Fruit fly (Drosophila melanogaster) whole organism, embryonic: ENCODE data around the gene CG3091.

Source experiments
- B-H1 ChIP-seq: fragments of 200-800 bp; sonication (Bioruptor generic); IDR thresholded peaks from 3 replicates; pipeline ENCODE4 v1.3.6; 2022; ENCODE audit warnings: missing biosample characterization, missing genetic modification characterization
- BEAF-32 ChIP-seq: fragments of 200-800 bp; sonication (Bioruptor generic); optimal IDR thresholded peaks from 3 replicates; lab custom pipeline; 2017; ENCODE audit warnings: missing biosample characterization, missing genetic modification characterization, mild to moderate bottlenecking, moderate library complexity, missing genetic modification reagents
- CG10274 ChIP-seq: fragments of 200-800 bp; sonication (Bioruptor generic); optimal IDR thresholded peaks from 3 replicates; lab custom pipeline; 2017; ENCODE audit warnings: missing biosample characterization, mild to moderate bottlenecking, missing genetic modification characterization
- CG10543 ChIP-seq: fragments of 200-800 bp; sonication (Bioruptor generic); optimal IDR thresholded peaks from 3 replicates; lab custom pipeline; 2017; ENCODE audit warnings: missing biosample characterization, mild to moderate bottlenecking, missing genetic modification characterization, moderate library complexity
- CG11085 ChIP-seq: fragments of 200-800 bp; sonication (Bioruptor generic); IDR thresholded peaks from 2 replicates; pipeline ENCODE4 v1.3.6; 2022; ENCODE audit warnings: missing biosample characterization, missing genetic modification characterization
- CG12236 ChIP-seq: fragments of 200-800 bp; sonication (Bioruptor generic); optimal IDR thresholded peaks from 2 replicates; lab custom pipeline; 2016; ENCODE audit warnings: missing biosample characterization, missing genetic modification characterization
- CG12659 ChIP-seq: fragments of 200-800 bp; sonication (Bioruptor generic); optimal IDR thresholded peaks from 3 replicates; lab custom pipeline; 2017; ENCODE audit warnings: mild to moderate bottlenecking, missing biosample characterization, missing genetic modification reagents, missing genetic modification characterization
- CG1529 ChIP-seq: fragments of 200-800 bp; sonication (Bioruptor generic); optimal IDR thresholded peaks from 3 replicates; lab custom pipeline; 2018; ENCODE audit warnings: missing biosample characterization, missing genetic modification characterization
- CG2120 ChIP-seq: fragments of 200-800 bp; sonication (Bioruptor generic); optimal IDR thresholded peaks from 3 replicates; lab custom pipeline; 2016; ENCODE audit warnings: missing biosample characterization, missing genetic modification characterization
- CG30431 ChIP-seq: fragments of 200-800 bp; sonication (Bioruptor generic); optimal IDR thresholded peaks from 2 replicates; lab custom pipeline; 2017; ENCODE audit warnings: missing biosample characterization, missing genetic modification characterization
- CG4404 ChIP-seq: fragments of 200-800 bp; sonication (Bioruptor generic); IDR thresholded peaks from 2 replicates; pipeline ENCODE4 v1.3.6; 2022; ENCODE audit warnings: missing biosample characterization, missing genetic modification characterization
- CG4854 ChIP-seq: fragments of 200-800 bp; sonication (Bioruptor generic); optimal IDR thresholded peaks from 2 replicates; lab custom pipeline; 2016; ENCODE audit warnings: missing biosample characterization, missing genetic modification characterization, inconsistent platforms
- CG5245 ChIP-seq: fragments of 200-800 bp; sonication (Bioruptor generic); optimal IDR thresholded peaks from 3 replicates; lab custom pipeline; 2016; ENCODE audit warnings: missing biosample characterization, missing genetic modification characterization
- CG6654 ChIP-seq: fragments of 200-800 bp; sonication (Bioruptor generic); optimal IDR thresholded peaks from 2 replicates; lab custom pipeline; 2017; ENCODE audit warnings: missing biosample characterization, mild to moderate bottlenecking, missing genetic modification characterization
- CG7928 ChIP-seq: fragments of 200-800 bp; sonication (Bioruptor generic); optimal IDR thresholded peaks from 2 replicates; lab custom pipeline; 2017; ENCODE audit warnings: missing biosample characterization, mild to moderate bottlenecking, missing genetic modification characterization
- CG8290 ChIP-seq, 3 experiments: fragments of 200-800 bp; sonication (Bioruptor generic); optimal IDR thresholded peaks; 2 replicates each; lab custom pipeline; 2016 to 2019; ENCODE audit warnings: missing biosample characterization in 3 of 3, missing genetic modification characterization in 3 of 3, mild to moderate bottlenecking in 2 of 3, moderate library complexity in 1 of 3
- CHES-1-like ChIP-seq: fragments of 200-800 bp; sonication (Bioruptor generic); optimal IDR thresholded peaks from 2 replicates; lab custom pipeline; 2016; ENCODE audit warnings: missing biosample characterization, missing genetic modification characterization
- CkIIα-i1 ChIP-seq: fragments of 200-800 bp; sonication (Bioruptor generic); IDR thresholded peaks from 2 replicates; pipeline ENCODE4 v1.3.6; 2022; ENCODE audit warnings: missing biosample characterization, missing genetic modification characterization
- Dfd ChIP-seq, 2 experiments: fragments of >200 bp; optimal IDR thresholded peaks; 2 replicates each; lab custom pipeline; 2017; ENCODE audit warnings: missing biosample characterization in 2 of 2, missing genetic modification characterization in 2 of 2
- Eip74EF ChIP-seq, 2 experiments: fragments of 200-800 bp in 1 of 2; fragments of >200 bp in 1 of 2; sonication (Bioruptor generic) in 1 of 2; optimal IDR thresholded peaks; 2 replicates each; lab custom pipeline; 2017 to 2019; ENCODE audit warnings: missing biosample characterization in 2 of 2, missing genetic modification characterization in 2 of 2, mild to moderate bottlenecking in 1 of 2, moderate library complexity in 1 of 2
- GATAe ChIP-seq: fragments of 200-800 bp; sonication (Bioruptor generic); conservative IDR thresholded peaks from 2 replicates; pipeline ENCODE4 v1.3.6; 2022; ENCODE audit warnings: missing biosample characterization, missing genetic modification characterization
- Gsc ChIP-seq: fragments of 200-800 bp; sonication (Bioruptor generic); IDR thresholded peaks from 2 replicates; pipeline ENCODE4 v1.3.6; 2022; ENCODE audit warnings: missing biosample characterization, missing genetic modification characterization
- H2.0 ChIP-seq: fragments of 200-800 bp; sonication (Bioruptor generic); IDR thresholded peaks from 2 replicates; pipeline ENCODE4 v1.3.6; 2022; ENCODE audit warnings: missing biosample characterization, missing genetic modification characterization
- HLH4C ChIP-seq: fragments of 200-800 bp; sonication (Bioruptor generic); IDR thresholded peaks from 3 replicates; pipeline ENCODE4 v1.3.6; 2022; ENCODE audit warnings: missing biosample characterization, missing genetic modification characterization; ENCODE audit not compliant: partially characterized antibody
- HmgD ChIP-seq: fragments of 200-800 bp; sonication (Bioruptor generic); optimal IDR thresholded peaks from 3 replicates; lab custom pipeline; 2016; ENCODE audit warnings: missing biosample characterization, missing genetic modification characterization
- MESR4 ChIP-seq: fragments of 200-800 bp; sonication (Bioruptor generic); optimal IDR thresholded peaks from 2 replicates; lab custom pipeline; 2018; ENCODE audit warnings: missing biosample characterization, mild to moderate bottlenecking, missing genetic modification characterization, moderate library complexity
- MTF-1 ChIP-seq: fragments of 200-800 bp; sonication (Bioruptor generic); optimal IDR thresholded peaks from 2 replicates; lab custom pipeline; 2018; ENCODE audit warnings: missing biosample characterization, mild to moderate bottlenecking, missing genetic modification characterization, borderline replicate concordance
- Meics ChIP-seq: fragments of 200-800 bp; sonication (Bioruptor generic); optimal IDR thresholded peaks from 2 replicates; lab custom pipeline; 2017; ENCODE audit warnings: missing biosample characterization, mild to moderate bottlenecking, missing genetic modification characterization
- Opbp ChIP-seq: fragments of 200-800 bp; sonication (Bioruptor generic); IDR thresholded peaks from 3 replicates; pipeline ENCODE4 v1.3.6; 2022; ENCODE audit warnings: missing biosample characterization, missing genetic modification characterization; ENCODE audit not compliant: partially characterized antibody
- PHDP ChIP-seq: fragments of 200-800 bp; sonication (Bioruptor generic); optimal IDR thresholded peaks from 3 replicates; lab custom pipeline; 2018; ENCODE audit warnings: missing biosample characterization, mild to moderate bottlenecking, missing genetic modification characterization, moderate library complexity
- ab ChIP-seq: fragments of 200-800 bp; sonication (Bioruptor generic); optimal IDR thresholded peaks from 2 replicates; lab custom pipeline; 2016; ENCODE audit warnings: missing biosample characterization, missing genetic modification characterization
- az2 ChIP-seq: fragments of 200-800 bp; sonication (Bioruptor generic); optimal IDR thresholded peaks from 3 replicates; lab custom pipeline; 2016; ENCODE audit warnings: missing biosample characterization, missing genetic modification characterization
- danr ChIP-seq: fragments of 200-800 bp; sonication (Bioruptor generic); IDR thresholded peaks from 2 replicates; pipeline ENCODE4 v1.3.6; 2022; ENCODE audit warnings: missing biosample characterization, missing genetic modification characterization
- dimm ChIP-seq: fragments of 200-800 bp; sonication (Bioruptor generic); IDR thresholded peaks from 2 replicates; pipeline ENCODE4 v1.3.6; 2022; ENCODE audit warnings: missing biosample characterization, missing genetic modification characterization
- dmrt99B ChIP-seq: fragments of 200-800 bp; sonication (Bioruptor generic); optimal IDR thresholded peaks from 2 replicates; lab custom pipeline; 2018; ENCODE audit warnings: missing biosample characterization, mild to moderate bottlenecking, missing genetic modification characterization, moderate library complexity
- dysf ChIP-seq: fragments of 200-800 bp; sonication (Bioruptor generic); IDR thresholded peaks from 3 replicates; pipeline ENCODE4 v1.3.6; 2022; ENCODE audit warnings: missing biosample characterization, missing genetic modification characterization
- fd64A ChIP-seq: fragments of 200-800 bp; sonication (Bioruptor generic); optimal IDR thresholded peaks from 3 replicates; lab custom pipeline; 2018; ENCODE audit warnings: missing biosample characterization, mild to moderate bottlenecking, missing genetic modification characterization
- gcm ChIP-seq: fragments of 200-800 bp; sonication (Bioruptor generic); optimal IDR thresholded peaks from 2 replicates; lab custom pipeline; 2019; ENCODE audit warnings: missing biosample characterization, mild to moderate bottlenecking, missing genetic modification characterization, moderate library complexity
- grau ChIP-seq: fragments of 200-800 bp; optimal IDR thresholded peaks from 3 replicates; lab custom pipeline; 2019; ENCODE audit warnings: missing biosample characterization, mild to moderate bottlenecking, missing genetic modification characterization, moderate library complexity
- inv ChIP-seq: fragments of 200-800 bp; sonication (Bioruptor generic); IDR thresholded peaks from 2 replicates; pipeline ENCODE4 v1.3.6; 2022; ENCODE audit warnings: missing biosample characterization, missing genetic modification characterization; ENCODE audit not compliant: partially characterized antibody
- kay ChIP-seq: fragments of 200-800 bp; sonication (Bioruptor generic); optimal IDR thresholded peaks from 2 replicates; lab custom pipeline; 2016; ENCODE audit warnings: missing biosample characterization, missing genetic modification characterization
- kni ChIP-seq: fragments of 200-800 bp; sonication (Bioruptor generic); optimal IDR thresholded peaks from 3 replicates; lab custom pipeline; 2017; ENCODE audit warnings: mild to moderate bottlenecking, missing biosample characterization, missing genetic modification reagents, missing genetic modification characterization
- mirr ChIP-seq: fragments of 200-800 bp; sonication (Bioruptor generic); optimal IDR thresholded peaks from 3 replicates; lab custom pipeline; 2018; ENCODE audit warnings: missing biosample characterization, mild to moderate bottlenecking, missing genetic modification characterization
- pb ChIP-seq: fragments of 200-800 bp; sonication (Bioruptor generic); optimal IDR thresholded peaks from 3 replicates; lab custom pipeline; 2016; ENCODE audit warnings: missing biosample characterization, missing genetic modification characterization
- psq ChIP-seq: fragments of 200-800 bp; sonication (Bioruptor generic); optimal IDR thresholded peaks from 2 replicates; lab custom pipeline; 2017; ENCODE audit warnings: missing biosample characterization, missing genetic modification characterization
- run ChIP-seq: fragments of 200-800 bp; sonication (Bioruptor generic); optimal IDR thresholded peaks from 3 replicates; lab custom pipeline; 2018; ENCODE audit warnings: missing biosample characterization, mild to moderate bottlenecking, missing genetic modification characterization
- sim ChIP-seq: fragments of 200-800 bp; sonication (Bioruptor generic); IDR thresholded peaks from 2 replicates; pipeline ENCODE4 v1.3.6; 2022; ENCODE audit warnings: missing biosample characterization, missing genetic modification characterization
- slbo ChIP-seq: fragments of 200-800 bp; sonication (Bioruptor generic); IDR thresholded peaks from 2 replicates; pipeline ENCODE4 v1.3.6; 2022; ENCODE audit warnings: missing biosample characterization, missing genetic modification characterization
- ssp ChIP-seq: fragments of 200-800 bp; sonication (Bioruptor generic); IDR thresholded peaks from 2 replicates; pipeline ENCODE4 v1.3.6; 2022; ENCODE audit warnings: missing biosample characterization, missing genetic modification characterization
- tna ChIP-seq: fragments of 200-800 bp; sonication (Bioruptor generic); IDR thresholded peaks from 2 replicates; pipeline ENCODE4 v1.3.6; 2022; ENCODE audit warnings: missing biosample characterization, missing genetic modification characterization; ENCODE audit not compliant: partially characterized antibody
- wdn ChIP-seq: fragments of 200-800 bp; sonication (Bioruptor generic); IDR thresholded peaks from 2 replicates; pipeline ENCODE4 v1.3.6; 2022; ENCODE audit warnings: missing biosample characterization, missing genetic modification characterization

CG3091 gene

dm6 chrX:2249763-2250162, 4.2 kb downstream of the CG3091 start, which contains the start of gene crn (continued):
- TF ChIP-seq CG5245 (GFP tag; lab: Kevin White, UChicago), result no peak
- no peak for TF ChIP-seq dysf (GFP tag; lab: Robert Waterston, UW)
- TF ChIP-seq Dfd (GFP tag; optimal IDR thresholded peaks at IDR 0.05; lab: Kevin White, UChicago), result no peak
- no peak for TF ChIP-seq CG30431 (GFP tag; lab: Kevin White, UChicago)
- TF ChIP-seq CG4854 (GFP tag; lab: Kevin White, UChicago), result no peak
- TF ChIP-seq gcm (GFP tag; lab: Kevin White, UChicago), result no peak
- no peak for TF ChIP-seq CG2120 (GFP tag; lab: Kevin White, UChicago)
- TF ChIP-seq kay (GFP tag; lab: Kevin White, UChicago), result no peak
- TF ChIP-seq CHES-1-like, result no peak
- no peak for TF ChIP-seq CG4404 (GFP tag; lab: Robert Waterston, UW)
- no peak for TF ChIP-seq MTF-1 (GFP tag; lab: Kevin White, UChicago)
- TF ChIP-seq CG10274 (GFP tag; lab: Kevin White, UChicago), result no peak
- TF ChIP-seq MESR4, result peak; percentile 47
- TF ChIP-seq run (tag; lab: Kevin White, UChicago), result no peak
- TF ChIP-seq mirr (GFP tag; lab: Kevin White, UChicago), result no peak
- TF ChIP-seq dmrt99B (tag; lab: Kevin White, UChicago), result no peak
- no peak for TF ChIP-seq B-H1 (GFP tag; lab: Robert Waterston, UW)
- TF ChIP-seq Meics (GFP tag; lab: Kevin White, UChicago), result no peak
- TF ChIP-seq sim (GFP tag; lab: Robert Waterston, UW), result no peak
- no peak for TF ChIP-seq H2.0 (GFP tag; lab: Robert Waterston, UW)
- peak; percentile 52 for TF ChIP-seq BEAF-32
- no peak for TF ChIP-seq CG10543 (GFP tag; lab: Kevin White, UChicago)
- no peak for TF ChIP-seq ssp
- TF ChIP-seq grau, result no peak
- no peak for TF ChIP-seq CG6654 (GFP tag; lab: Kevin White, UChicago)
- no peak for TF ChIP-seq slbo (GFP tag; lab: Robert Waterston, UW)
- no peak for TF ChIP-seq ab (GFP tag; lab: Kevin White, UChicago)
- TF ChIP-seq CG7928, result no peak
- no peak for TF ChIP-seq GATAe
- no peak for TF ChIP-seq psq (GFP tag; lab: Kevin White, UChicago)
- TF ChIP-seq az2 (GFP tag; lab: Kevin White, UChicago), result no peak
- TF ChIP-seq wdn (GFP tag; lab: Robert Waterston, UW), result no peak
- no peak for TF ChIP-seq pb
- peak; percentile 81 for TF ChIP-seq HLH4C (GFP tag; lab: Robert Waterston, UW)
- TF ChIP-seq Eip74EF (GFP tag; optimal IDR thresholded peaks at IDR 0.05; lab: Kevin White, UChicago), result no peak
- TF ChIP-seq PHDP (tag; lab: Kevin White, UChicago), result no peak
- peak; percentile 77; the same call in 2 of the 3 replicates for TF ChIP-seq Opbp (GFP tag; lab: Robert Waterston, UW)
- TF ChIP-seq CG12236, result no peak
- no peak for TF ChIP-seq Gsc (GFP tag; lab: Robert Waterston, UW)
- TF ChIP-seq inv, result peak; percentile 51; the same call in 1 of the 2 replicates
- TF ChIP-seq fd64A, result no peak
- TF ChIP-seq CkIIα-i1, result no peak
- no peak for TF ChIP-seq CG8290 (GFP tag; optimal IDR thresholded peaks at IDR 0.05; lab: Kevin White, UChicago)
- TF ChIP-seq CG8290 (tag; optimal IDR thresholded peaks at IDR 0.05; lab: Kevin White, UChicago), result no peak
- TF ChIP-seq dimm (GFP tag; lab: Robert Waterston, UW), result no peak
- no peak for TF ChIP-seq kni (GFP tag; lab: Kevin White, UChicago)
- no peak for TF ChIP-seq HmgD
- TF ChIP-seq CG11085, result no peak
- TF ChIP-seq CG12659, result no peak
- TF ChIP-seq danr (GFP tag; lab: Robert Waterston, UW), result no peak
- no peak for TF ChIP-seq CG1529 (GFP tag; lab: Kevin White, UChicago)
- TF ChIP-seq tna, result peak; percentile 85
